Worm (Caenorhabditis elegans) whole organism, L4 larva: ENCODE measurements around the gene srh-218.

Experiments used
- F44E2.7 ChIP-seq: fragments of 200-800 bp; sonication (Bioruptor generic); IDR thresholded peaks from 2 replicates; pipeline ENCODE4 v2.1.2; 2022; ENCODE audit warnings: missing genetic modification characterization, missing compliant biosample characterization
- F49E8.2 ChIP-seq: sonication (generic microtip); optimal IDR thresholded peaks from 2 replicates; lab custom pipeline; 2016; ENCODE audit warnings: missing compliant biosample characterization, mild to moderate bottlenecking, missing genetic modification characterization, borderline replicate concordance
- T20F7.1 ChIP-seq: fragments of 200-800 bp; sonication (Bioruptor generic); optimal IDR thresholded peaks from 2 replicates; lab custom pipeline; 2018; ENCODE audit warnings: mild to moderate bottlenecking, missing genetic modification characterization, missing compliant biosample characterization
- Y105C5A.15 ChIP-seq: fragments of 200-800 bp; sonication (Bioruptor generic); IDR thresholded peaks from 2 replicates; pipeline ENCODE4 v1.3.6; 2022; ENCODE audit warnings: missing genetic modification characterization, missing compliant biosample characterization
- Y5F2A.4 ChIP-seq: fragments of 200-800 bp; sonication (Bioruptor generic); optimal IDR thresholded peaks from 2 replicates; lab custom pipeline; 2018; ENCODE audit warnings: mild to moderate bottlenecking, missing genetic modification characterization, missing compliant biosample characterization
- ZK546.5 ChIP-seq, 2 experiments: sonication (generic microtip); optimal IDR thresholded peaks; 2 replicates each; lab custom pipeline; 2017; ENCODE audit warnings: missing biosample characterization in 2 of 2, missing genetic modification characterization in 2 of 2
- aha-1 ChIP-seq: fragments of 150-350 bp; peaks from one replicate; lab custom pipeline; 2014; ENCODE audit warnings: missing biosample characterization, missing genetic modification characterization
- arid-1 ChIP-seq: fragments of 200-800 bp; sonication (Bioruptor generic); conservative IDR thresholded peaks from 2 replicates; pipeline ENCODE4 v1.3.6; 2022; ENCODE audit warnings: missing genetic modification reagents, missing genetic modification characterization, missing compliant biosample characterization
- attf-4 ChIP-seq: sonication (generic microtip); optimal IDR thresholded peaks from 3 replicates; lab custom pipeline; 2017; ENCODE audit warnings: missing biosample characterization, missing genetic modification characterization
- ceh-20 ChIP-seq: fragments of 200-800 bp; sonication (Bioruptor generic); IDR thresholded peaks from 2 replicates; pipeline ENCODE4 v1.3.6; 2022; ENCODE audit warnings: missing genetic modification reagents, missing genetic modification characterization, missing compliant biosample characterization
- ceh-32 ChIP-seq: sonication (generic microtip); optimal IDR thresholded peaks from 2 replicates; lab custom pipeline; 2016; ENCODE audit warnings: mild to moderate bottlenecking, missing genetic modification characterization, missing compliant biosample characterization; ENCODE audit not compliant: poor library complexity
- ces-1 ChIP-seq: fragments of 150-350 bp; sonication (generic microtip); optimal IDR thresholded peaks from 4 replicates; lab custom pipeline; 2014; ENCODE audit warnings: missing biosample characterization, missing genetic modification reagents, missing genetic modification characterization
- ctbp-1 ChIP-seq: fragments of 200-800 bp; sonication (Bioruptor generic); IDR thresholded peaks from 2 replicates; pipeline ENCODE4 v1.3.6; 2022; ENCODE audit warnings: missing genetic modification reagents, missing genetic modification characterization, missing compliant biosample characterization
- daf-12 ChIP-seq: fragments of 150-350 bp; optimal IDR thresholded peaks from 2 replicates; lab custom pipeline; 2014; ENCODE audit warnings: missing biosample characterization, missing genetic modification reagents, missing genetic modification characterization
- dmd-6 ChIP-seq: fragments of 200-800 bp; sonication (Bioruptor generic); IDR thresholded peaks from 2 replicates; pipeline ENCODE4 v1.3.6; 2022; ENCODE audit warnings: missing genetic modification reagents, missing genetic modification characterization, missing compliant biosample characterization
- dmd-8 ChIP-seq: fragments of 200-800 bp; sonication (Bioruptor generic); IDR thresholded peaks from 2 replicates; pipeline ENCODE4 v1.3.6; 2022; ENCODE audit warnings: missing genetic modification characterization, missing compliant biosample characterization
- dmd-9 ChIP-seq: fragments of 200-800 bp; sonication (Bioruptor generic); IDR thresholded peaks from 2 replicates; pipeline ENCODE4 v1.3.6; 2022; ENCODE audit warnings: missing genetic modification reagents, missing genetic modification characterization, missing compliant biosample characterization
- duxl-1 ChIP-seq: sonication (generic microtip); optimal IDR thresholded peaks from 2 replicates; lab custom pipeline; 2016; ENCODE audit warnings: mild to moderate bottlenecking, missing genetic modification characterization, moderate library complexity, missing compliant biosample characterization; ENCODE audit not compliant: poor library complexity
- egl-27 ChIP-seq: sonication (generic microtip); optimal IDR thresholded peaks from 3 replicates; lab custom pipeline; 2017; ENCODE audit warnings: missing biosample characterization, missing genetic modification reagents, missing genetic modification characterization
- egl-43 ChIP-seq: fragments of 200-800 bp; sonication (Bioruptor generic); IDR thresholded peaks from 2 replicates; pipeline ENCODE4 v1.3.6; 2022; ENCODE audit warnings: missing genetic modification reagents, missing genetic modification characterization, missing compliant biosample characterization
- fkh-10 ChIP-seq: fragments of 150-350 bp; optimal IDR thresholded peaks from 2 replicates; lab custom pipeline; 2014; ENCODE audit warnings: missing biosample characterization, missing genetic modification reagents, missing genetic modification characterization
- fos-1 ChIP-seq: fragments of 150-350 bp; optimal IDR thresholded peaks from 2 replicates; lab custom pipeline; 2014; ENCODE audit warnings: missing biosample characterization, missing genetic modification characterization
- hif-1 ChIP-seq, 2 experiments: sonication (generic microtip); optimal IDR thresholded peaks; 2 replicates each; lab custom pipeline; 2016 to 2017; ENCODE audit warnings: missing compliant biosample characterization in 2 of 2, missing genetic modification characterization in 2 of 2, missing genetic modification reagents in 2 of 2, missing genotype in 2 of 2, mild to moderate bottlenecking in 1 of 2
- hlh-11 ChIP-seq: fragments of 200-800 bp; sonication (Bioruptor generic); optimal IDR thresholded peaks from 2 replicates; lab custom pipeline; 2018; ENCODE audit warnings: mild to moderate bottlenecking, missing genetic modification characterization, missing compliant biosample characterization
- hlh-30 ChIP-seq: sonication (generic microtip); optimal IDR thresholded peaks from 2 replicates; lab custom pipeline; 2017; ENCODE audit warnings: antibody characterized with exemption, mild to moderate bottlenecking, missing genetic modification characterization, missing compliant biosample characterization; ENCODE audit not compliant: insufficient read depth
- jun-1 ChIP-seq: fragments of 150-350 bp; optimal IDR thresholded peaks from 2 replicates; lab custom pipeline; 2014; ENCODE audit warnings: missing biosample characterization, missing genetic modification reagents, missing genetic modification characterization
- lin-1 ChIP-seq: fragments of 200-800 bp; sonication (Bioruptor generic); IDR thresholded peaks from 2 replicates; pipeline ENCODE4 v1.3.6; 2022; ENCODE audit warnings: missing genetic modification reagents, missing genetic modification characterization, missing compliant biosample characterization
- lin-39 ChIP-seq: fragments of 150-350 bp; optimal IDR thresholded peaks from 2 replicates; lab custom pipeline; 2014; ENCODE audit warnings: missing biosample characterization, missing genetic modification reagents, missing genetic modification characterization
- madf-5 ChIP-seq, 2 experiments: fragments of 200-800 bp; sonication (Bioruptor generic); IDR thresholded peaks; 2 replicates each; pipeline ENCODE4 v1.3.6; 2022; ENCODE audit warnings: missing compliant biosample characterization in 2 of 2, missing genetic modification characterization in 2 of 2
- mdt-29 ChIP-seq: fragments of 200-800 bp; sonication (Bioruptor generic); IDR thresholded peaks from 2 replicates; pipeline ENCODE4 v1.3.6; 2022; ENCODE audit warnings: missing genetic modification reagents, missing genetic modification characterization, missing compliant biosample characterization
- nhr-111 ChIP-seq: fragments of 200-800 bp; sonication (Bioruptor generic); optimal IDR thresholded peaks from 2 replicates; lab custom pipeline; 2018; ENCODE audit warnings: mild to moderate bottlenecking, missing genetic modification characterization, missing compliant biosample characterization
- nhr-25 ChIP-seq: sonication (generic microtip); optimal IDR thresholded peaks from 2 replicates; lab custom pipeline; 2017; ENCODE audit warnings: missing genetic modification characterization, mild to moderate bottlenecking, missing compliant biosample characterization, antibody characterized with exemption, moderate library complexity, borderline replicate concordance; ENCODE audit not compliant: insufficient read depth
- nhr-41 ChIP-seq: fragments of 200-800 bp; sonication (Bioruptor generic); IDR thresholded peaks from 2 replicates; pipeline ENCODE4 v1.3.6; 2022; ENCODE audit warnings: missing genetic modification reagents, missing genetic modification characterization, missing compliant biosample characterization
- nhr-48 ChIP-seq: sonication (generic microtip); optimal IDR thresholded peaks from 2 replicates; lab custom pipeline; 2016; ENCODE audit warnings: mild to moderate bottlenecking, missing genetic modification characterization, missing compliant biosample characterization
- nhr-6 ChIP-seq: fragments of 150-350 bp; optimal IDR thresholded peaks from 2 replicates; lab custom pipeline; 2014; ENCODE audit warnings: missing biosample characterization, missing genetic modification characterization
- nhr-77 ChIP-seq: fragments of 150-350 bp; optimal IDR thresholded peaks from 2 replicates; lab custom pipeline; 2014; ENCODE audit warnings: missing biosample characterization, missing genetic modification characterization
- pqm-1 ChIP-seq: sonication (generic microtip); optimal IDR thresholded peaks from 2 replicates; lab custom pipeline; 2017; ENCODE audit warnings: missing biosample characterization, missing genetic modification characterization
- sdz-12 ChIP-seq: fragments of 200-800 bp; sonication (Bioruptor generic); optimal IDR thresholded peaks from 2 replicates; lab custom pipeline; 2018; ENCODE audit warnings: mild to moderate bottlenecking, missing genetic modification characterization, missing compliant biosample characterization
- snpc-1.2 ChIP-seq: fragments of 200-800 bp; sonication (Bioruptor generic); IDR thresholded peaks from 2 replicates; pipeline ENCODE4 v1.3.6; 2022; ENCODE audit warnings: missing genetic modification reagents, missing genetic modification characterization, missing compliant biosample characterization
- tra-1 ChIP-seq: fragments of 200-800 bp; sonication (Bioruptor generic); IDR thresholded peaks from 2 replicates; pipeline ENCODE4 v1.3.6; 2022; ENCODE audit warnings: missing genetic modification reagents, missing genetic modification characterization, missing compliant biosample characterization
- unc-130 ChIP-seq: sonication (generic microtip); optimal IDR thresholded peaks from 2 replicates; lab custom pipeline; 2016; ENCODE audit warnings: missing genetic modification reagents, missing genetic modification characterization, missing compliant biosample characterization
- unc-39 ChIP-seq: sonication (generic microtip); optimal IDR thresholded peaks from 2 replicates; lab custom pipeline; 2017; ENCODE audit warnings: missing biosample characterization, missing genetic modification characterization
- zag-1 ChIP-seq: fragments of 150-350 bp; optimal IDR thresholded peaks from 2 replicates; lab custom pipeline; 2014; ENCODE audit warnings: missing biosample characterization, missing genetic modification characterization
- zfp-3 ChIP-seq: fragments of 200-800 bp; sonication (Bioruptor generic); conservative IDR thresholded peaks from 2 replicates; pipeline ENCODE4 v1.3.6; 2022; ENCODE audit warnings: missing genetic modification reagents, missing genetic modification characterization, missing compliant biosample characterization
- zip-2 ChIP-seq: fragments of 150-350 bp; optimal IDR thresholded peaks from 2 replicates; lab custom pipeline; 2014; ENCODE audit warnings: missing biosample characterization, missing genetic modification characterization

The srh-218 gene

DNA sequence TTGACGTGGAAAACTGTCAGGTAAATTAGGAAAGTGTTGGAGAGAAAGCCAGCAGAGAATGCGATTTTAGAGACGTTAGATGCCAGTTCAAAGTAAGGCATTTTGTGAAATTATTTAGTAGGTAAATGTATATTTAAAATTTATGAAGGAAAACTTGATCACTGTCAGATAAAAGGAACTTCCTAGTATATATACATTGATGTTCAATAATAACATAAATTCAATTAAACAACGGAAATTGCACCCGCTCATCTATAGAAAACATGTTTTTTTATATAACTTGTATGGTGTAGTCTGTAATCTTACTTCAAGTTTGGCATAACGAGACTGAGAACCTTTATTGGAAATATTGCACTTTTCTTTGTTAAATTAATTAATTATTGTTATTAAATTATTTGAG is 34.7 kb upstream of the srh-218 start, which contains the start of gene str-71:
Gene str-71 (minus strand): TSS at position 101 of the 400 bp plus-strand sequence.
- TF ChIP-seq snpc-1.2 (GFP tag; lab: Robert Waterston, UW): no peak
- TF ChIP-seq nhr-6 (tag; lab: Kevin White, UChicago): no peak
- peak; percentile 83 for TF ChIP-seq aha-1 (tag; lab: Kevin White, UChicago)

DNA sequence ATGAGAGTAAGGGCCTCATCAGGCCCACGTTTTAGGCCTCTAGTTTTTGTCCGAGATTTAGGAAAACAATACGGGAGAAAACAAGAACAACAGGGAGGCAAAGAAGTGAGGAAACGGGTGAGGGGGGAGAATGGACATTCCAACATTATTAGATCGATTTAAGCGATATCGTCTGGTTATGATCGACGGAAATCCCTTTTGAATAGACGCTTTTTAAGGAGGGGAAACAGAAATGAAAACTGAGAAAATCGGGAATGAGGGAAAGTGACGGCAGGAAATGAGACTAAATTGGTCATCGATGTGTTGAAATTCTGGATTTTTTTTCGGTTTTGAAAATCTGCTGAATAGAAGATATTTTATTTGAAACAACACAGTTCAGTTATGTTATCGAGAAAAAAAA is 29.4 kb upstream of the srh-218 start, which contains the start of gene rocf-1:
Gene rocf-1 (minus strand): TSS at position 101 of the 400 bp plus-strand sequence.
- TF ChIP-seq madf-5 (GFP tag; IDR thresholded peaks at IDR 0.05; lab: Robert Waterston, UW) (no peak), hlh-30 (no peak), dmd-8 (GFP tag; lab: Robert Waterston, UW) (0 out of 2 replicates have a peak, but pooled peaks have one; percentile 31), ctbp-1 (no peak), zag-1 (tag; lab: Kevin White, UChicago) (no peak)

DNA sequence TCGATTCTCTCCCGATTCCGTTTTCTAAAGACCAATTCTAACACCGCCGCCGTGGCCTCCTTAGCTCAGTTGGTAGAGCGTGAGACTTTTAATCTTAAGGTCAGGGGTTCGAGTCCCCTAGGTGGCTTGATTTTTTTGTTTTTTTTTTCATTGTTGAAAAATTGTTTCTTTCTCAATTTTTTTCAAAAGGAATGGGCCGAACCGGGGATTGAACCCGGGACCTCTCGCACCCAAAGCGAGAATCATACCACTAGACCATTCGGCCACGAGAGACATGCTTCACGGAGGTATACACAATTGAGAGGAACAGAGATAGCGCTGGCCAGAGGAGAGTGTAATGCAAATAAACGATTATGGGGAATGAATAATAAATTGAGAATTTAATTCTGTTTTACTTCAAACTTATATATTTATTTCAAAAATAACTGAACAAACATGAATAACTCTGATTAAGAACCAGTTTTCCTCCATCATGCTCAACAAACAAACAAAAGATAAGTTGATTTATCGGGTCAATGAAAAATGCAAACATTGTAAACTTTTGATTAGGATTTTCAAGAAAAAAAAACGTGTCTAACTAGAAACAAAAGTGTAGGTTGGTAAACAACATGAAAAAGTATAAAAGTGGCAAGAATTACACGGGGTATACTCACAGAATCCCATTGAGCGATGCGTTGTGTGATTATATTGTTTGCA is 28.6 kb upstream of the srh-218 start, which contains the start of gene pqn-71:
Gene pqn-71 (plus strand): TSS at position 646 of the 696 bp plus-strand sequence.
- TF ChIP-seq egl-27 (no peak), dmd-6 (peak; percentile 94), pqm-1 (tag; lab: Kevin White, UChicago) (no peak), zip-2 (tag; lab: Kevin White, UChicago) (peak; percentile 90), arid-1 (GFP tag; lab: Robert Waterston, UW) (peak; percentile 92), hif-1 (tag; optimal IDR thresholded peaks at IDR 0.05; lab: Kevin White, UChicago) (peak; percentile 47 to 74), lin-1 (peak; percentile 92), ceh-32 (tag; lab: Kevin White, UChicago) (peak; percentile 74), attf-4 (tag; lab: Kevin White, UChicago) (peak; percentile 26), tra-1 (peak; percentile 97), jun-1 (tag; lab: Kevin White, UChicago) (peak; percentile 75), ces-1 (GFP tag; lab: Kevin White, UChicago) (peak; percentile 36), nhr-41 (peak; percentile 91), Y105C5A.15 (GFP tag; lab: Robert Waterston, UW) (peak; percentile 97), dmd-9 (peak; percentile 95), snpc-1.2 (GFP tag; lab: Robert Waterston, UW) (peak; percentile 92), F49E8.2 (tag; lab: Kevin White, UChicago) (peak; percentile 91), fos-1 (no peak), nhr-25 (tag; lab: Kevin White, UChicago) (peak; percentile 80), mdt-29 (GFP tag; lab: Robert Waterston, UW) (peak; percentile 93), dmd-8 (GFP tag; lab: Robert Waterston, UW) (peak; percentile 98), unc-130 (GFP tag; lab: Kevin White, UChicago) (peak; percentile 93), nhr-77 (tag; lab: Kevin White, UChicago) (no peak), nhr-48 (tag; lab: Kevin White, UChicago) (peak; percentile 91), Y5F2A.4 (GFP tag; lab: Kevin White, UChicago) (peak; percentile 81), zfp-3 (GFP tag; lab: Robert Waterston, UW) (peak; percentile 90), daf-12 (no peak), ceh-20 (GFP tag; lab: Robert Waterston, UW) (peak; percentile 89), unc-39 (tag; lab: Kevin White, UChicago) (no peak), duxl-1 (peak; percentile 92), fkh-10 (GFP tag; lab: Kevin White, UChicago) (peak; percentile 52), F44E2.7 (peak; percentile 95), nhr-111 (peak; percentile 86), ctbp-1 (peak; percentile 94), hlh-11 (peak; percentile 89), T20F7.1 (no peak), egl-43 (GFP tag; lab: Robert Waterston, UW) (peak; percentile 97), ZK546.5 (tag; optimal IDR thresholded peaks at IDR 0.05; lab: Kevin White, UChicago) (no peak), lin-39 (no peak), sdz-12 (peak; percentile 92)
